Fruit fly (Drosophila melanogaster) whole organism: ENCODE data around the gene CG12011.

Experiments used
- CG8478 ChIP-seq: fragments of >200 bp; optimal IDR thresholded peaks from 2 replicates; lab custom pipeline; 2018; ENCODE audit warnings: inconsistent platforms
- pan ChIP-seq: fragments of >200 bp; optimal IDR thresholded peaks from 2 replicates; lab custom pipeline; 2017
- psq ChIP-seq: fragments of >200 bp; optimal IDR thresholded peaks from 2 replicates; lab custom pipeline; 2017

- TF ChIP-seq CG8478 (lab: Kevin White, UChicago) (no peak), pan (lab: Kevin White, UChicago) (no peak), psq (no peak)
These were observed 14.7 kb downstream of the CG12011 start for dm6 chr3L:1709161-1709560.
